Worm (Caenorhabditis elegans) whole organism, late embryonic: ENCODE data around the gene vps-22.

Experiments
- C08G9.2 ChIP-seq: sonication (generic microtip); optimal IDR thresholded peaks from 2 replicates; lab custom pipeline; 2016; ENCODE audit warnings: mild to moderate bottlenecking, missing genetic modification characterization, moderate library complexity, missing compliant biosample characterization
- ceh-2 ChIP-seq: sonication (generic microtip); optimal IDR thresholded peaks from 2 replicates; lab custom pipeline; 2016; ENCODE audit warnings: missing genotype, missing genetic modification characterization, missing compliant biosample characterization
- ceh-22 ChIP-seq: sonication (generic microtip); optimal IDR thresholded peaks from 2 replicates; lab custom pipeline; 2017; ENCODE audit warnings: missing biosample characterization, missing genetic modification characterization
- ceh-48 ChIP-seq: sonication (generic microtip); optimal IDR thresholded peaks from 2 replicates; lab custom pipeline; 2016; ENCODE audit warnings: missing genetic modification characterization, inconsistent platforms, missing compliant biosample characterization
- elt-2 ChIP-seq: sonication (generic microtip); optimal IDR thresholded peaks from 2 replicates; lab custom pipeline; 2016; ENCODE audit warnings: missing genetic modification reagents, missing genetic modification characterization, missing compliant biosample characterization
- pag-3 ChIP-seq: sonication (generic microtip); optimal IDR thresholded peaks from 2 replicates; lab custom pipeline; 2016; ENCODE audit warnings: missing compliant biosample characterization, missing genetic modification characterization, borderline replicate concordance
- pha-2 ChIP-seq: sonication (generic microtip); optimal IDR thresholded peaks from 2 replicates; lab custom pipeline; 2017; ENCODE audit warnings: mild to moderate bottlenecking, missing genetic modification characterization, missing compliant biosample characterization
- pha-4 ChIP-seq: fragments of 150-350 bp; optimal IDR thresholded peaks from 2 replicates; lab custom pipeline; 2018; ENCODE audit warnings: missing biosample characterization, missing genetic modification reagents, missing genetic modification characterization
- pros-1 ChIP-seq: fragments of 150-350 bp; optimal IDR thresholded peaks from 2 replicates; lab custom pipeline; 2014; ENCODE audit warnings: missing biosample characterization, missing genetic modification reagents, missing genetic modification characterization
- ref-2 ChIP-seq: sonication (generic microtip); optimal IDR thresholded peaks from 2 replicates; lab custom pipeline; 2016; ENCODE audit warnings: missing genetic modification characterization, missing compliant biosample characterization
- sox-4 ChIP-seq: sonication (generic microtip); optimal IDR thresholded peaks from 2 replicates; lab custom pipeline; 2017; ENCODE audit warnings: mild to moderate bottlenecking, missing genetic modification characterization, inconsistent platforms, missing compliant biosample characterization
- tbx-2 ChIP-seq: sonication (generic microtip); optimal IDR thresholded peaks from 2 replicates; lab custom pipeline; 2016; ENCODE audit warnings: missing genetic modification characterization, missing compliant biosample characterization
- unc-3 ChIP-seq, 2 experiments: fragments of 200-800 bp in 1 of 2; sonication (Bioruptor generic) in 1 of 2; sonication (generic microtip) in 1 of 2; conservative IDR thresholded peaks in 1 of 2; optimal IDR thresholded peaks in 1 of 2; 2 replicates each; pipeline versions ENCODE4 v1.3.6 to Lab custom; 2016 to 2022; ENCODE audit warnings: missing compliant biosample characterization in 2 of 2, missing genetic modification characterization in 2 of 2, missing genetic modification reagents in 1 of 2
- unc-86 ChIP-seq: sonication (generic microtip); optimal IDR thresholded peaks from 2 replicates; lab custom pipeline; 2016; ENCODE audit warnings: missing genetic modification characterization, missing compliant biosample characterization
- ztf-16 ChIP-seq: sonication (generic microtip); optimal IDR thresholded peaks from 2 replicates; lab custom pipeline; 2017; ENCODE audit warnings: missing genetic modification characterization, missing compliant biosample characterization

The vps-22 gene

ce11 chrIII:4910956-4911355 is 51.3 kb downstream of the vps-22 start, which contains the start of gene F26F4.2:
Gene F26F4.2 (plus strand): TSS chrIII:4911256.
- TF ChIP-seq ceh-2 (tag; lab: Kevin White, UChicago) (no peak), pros-1 (tag; lab: Kevin White, UChicago) (no peak), unc-3 (GFP tag; conservative IDR thresholded peaks at IDR 0.05; lab: Robert Waterston, UW) (no peak), unc-3 (tag; optimal IDR thresholded peaks at IDR 0.05; lab: Kevin White, UChicago) (no peak), ref-2 (tag; lab: Kevin White, UChicago) (no peak), pha-4 (tag; lab: Kevin White, UChicago) (no peak), elt-2 (tag; lab: Kevin White, UChicago) (no peak), unc-86 (tag; lab: Kevin White, UChicago) (no peak), ceh-22 (tag; lab: Kevin White, UChicago) (no peak), ztf-16 (tag; lab: Kevin White, UChicago) (no peak), sox-4 (tag; lab: Kevin White, UChicago) (no peak), pag-3 (tag; lab: Kevin White, UChicago) (no peak), C08G9.2 (tag; lab: Kevin White, UChicago) (no peak), ceh-48 (tag; lab: Kevin White, UChicago) (no peak), tbx-2 (tag; lab: Kevin White, UChicago) (no peak), pha-2 (tag; lab: Kevin White, UChicago) (no peak)
